Fruit fly (Drosophila melanogaster) S2 (cell line): Measurements from ENCODE around the gene CG7675.

Experiments used
- CG8478 ChIP-seq: fragments of >200 bp; optimal IDR thresholded peaks from 2 replicates; lab custom pipeline; 2018
- CTCF ChIP-seq, 2 experiments: fragments of >200 bp; optimal IDR thresholded peaks; 2 replicates each; lab custom pipeline; 2018

DNA sequence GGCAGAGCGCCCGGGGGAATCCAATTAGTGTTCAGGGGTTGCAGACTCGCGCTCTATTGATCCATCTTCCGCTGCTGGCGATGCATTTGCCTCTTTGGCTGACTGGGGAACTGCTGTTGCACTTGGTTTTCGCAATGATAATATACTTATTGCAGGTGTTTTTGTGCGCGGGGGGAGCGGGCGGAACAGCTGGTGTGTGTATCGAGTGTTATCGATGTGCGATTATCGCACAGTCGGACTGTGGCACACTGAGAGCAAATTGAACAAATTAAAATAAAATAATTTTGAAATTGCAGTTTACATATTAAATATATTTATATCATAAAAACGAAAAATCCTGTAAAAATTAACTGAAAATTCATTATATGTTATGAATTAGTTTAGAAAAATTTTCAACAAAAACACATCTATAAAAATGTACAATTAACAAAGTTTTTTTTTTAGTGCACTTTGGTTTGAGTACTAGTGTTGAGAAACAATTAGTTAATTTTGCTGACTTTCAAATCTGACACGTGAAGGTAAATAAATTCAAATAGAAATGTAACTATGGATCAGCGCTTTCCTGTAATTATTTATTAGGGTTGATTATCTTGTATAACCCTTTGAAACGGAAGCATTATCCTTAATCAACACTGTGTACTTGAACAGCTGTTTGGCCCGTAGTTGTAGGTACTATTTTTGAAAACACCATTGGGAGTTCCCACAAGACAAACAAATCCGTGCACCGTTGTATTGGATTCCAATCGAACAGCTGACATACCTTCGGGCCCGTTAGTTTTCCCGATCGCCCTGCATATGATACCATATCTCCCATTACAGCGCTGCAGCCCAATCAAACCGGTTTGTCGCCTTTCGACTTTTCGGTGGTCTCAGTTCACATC lies 21.8 kb upstream of the CG7675 start, which contains the start of the genes Wdr37 and koko:
- TF ChIP-seq CTCF (optimal IDR thresholded peaks at IDR 0.05; lab: Kevin White, UChicago) (no peak), CG8478 (lab: Kevin White, UChicago) (no peak)
